Worm (Caenorhabditis elegans): ENCODE measurements around the gene mtp-18.

mtp-18 gene

DNA sequence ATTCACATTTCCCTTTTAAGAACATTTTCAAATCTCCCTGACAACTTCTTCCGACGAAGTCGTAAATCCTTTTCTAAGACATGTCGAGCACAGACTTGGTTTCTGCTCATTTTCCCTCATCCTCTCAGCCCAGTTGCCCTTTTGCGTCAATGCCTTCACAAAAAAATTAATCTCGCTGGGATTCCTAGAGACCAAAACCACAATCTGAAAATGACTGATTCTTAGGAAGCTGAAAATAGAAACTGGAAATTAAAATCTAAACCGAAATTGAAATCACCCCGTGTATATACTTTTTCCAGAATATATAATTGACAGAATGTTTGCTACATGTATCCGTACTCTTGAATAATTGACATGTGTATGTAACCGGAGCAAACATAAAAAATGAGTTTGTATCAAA is 40.8 kb upstream of the mtp-18 start:
- TF ChIP-seq lin-14 (GFP tag; optimal IDR thresholded peaks at IDR 0.05): peak; percentile 5
- peak; percentile 83 for TF ChIP-seq dsc-1 (tag; optimal IDR thresholded peaks at IDR 0.05)
- peak; percentile 25 for TF ChIP-seq nhr-47 (tag; optimal IDR thresholded peaks at IDR 0.05)
- no peak for TF ChIP-seq sox-4 (tag; optimal IDR thresholded peaks at IDR 0.05)
- TF ChIP-seq fkh-8 (tag; optimal IDR thresholded peaks at IDR 0.05): peak; percentile 61
- TF ChIP-seq pax-3 (tag; optimal IDR thresholded peaks at IDR 0.05): no peak
- TF ChIP-seq fkh-10 (GFP tag; optimal IDR thresholded peaks at IDR 0.05): no peak
- no peak for TF ChIP-seq nhr-85 (tag)
- no peak for TF ChIP-seq ztf-4 (tag; optimal IDR thresholded peaks at IDR 0.05)
- TF ChIP-seq ceh-8 (GFP tag; optimal IDR thresholded peaks at IDR 0.05): no peak
- peak; percentile 11 for TF ChIP-seq nhr-71 (tag; optimal IDR thresholded peaks at IDR 0.05)

DNA sequence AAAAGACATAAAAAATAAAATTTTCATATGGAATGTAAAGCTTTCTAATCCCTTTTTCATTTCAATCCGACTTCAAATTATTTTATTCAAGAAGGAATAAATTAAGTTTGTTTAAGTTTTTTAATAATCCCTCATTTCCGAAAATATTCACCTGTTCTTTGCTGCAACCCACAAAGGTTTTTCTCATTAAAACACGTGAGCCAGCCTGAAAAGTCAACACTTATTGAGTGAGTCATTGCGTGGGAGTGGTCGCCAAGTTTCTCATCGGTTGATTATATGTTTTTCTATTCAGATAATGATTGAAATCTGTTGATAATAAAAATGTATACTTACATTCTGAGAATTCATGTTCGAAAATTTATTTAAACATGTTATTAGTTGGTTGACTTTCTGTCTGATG is 39.3 kb upstream of the mtp-18 start:
- TF ChIP-seq jun-1 (tag; optimal IDR thresholded peaks at IDR 0.05) (no peak), nhr-76 (tag; optimal IDR thresholded peaks at IDR 0.05) (no peak), lin-39 (tag; optimal IDR thresholded peaks at IDR 0.05) (no peak), nhr-19 (GFP tag; conservative IDR thresholded peaks at IDR 0.05) (no peak), ztf-4 (tag; optimal IDR thresholded peaks at IDR 0.05) (no peak), tlp-1 (tag; optimal IDR thresholded peaks at IDR 0.05) (no peak), hlh-17 (GFP tag; optimal IDR thresholded peaks at IDR 0.05; ENCODE audit: borderline replicate concordance) (no peak), hpl-2 (GFP tag; optimal IDR thresholded peaks at IDR 0.05) (no peak), rnt-1 (tag; optimal IDR thresholded peaks at IDR 0.05) (no peak), fkh-8 (tag; optimal IDR thresholded peaks at IDR 0.05) (peak; percentile 88), nhr-20 (tag; optimal IDR thresholded peaks at IDR 0.05) (peak; percentile 2), skn-1 (tag; optimal IDR thresholded peaks at IDR 0.05) (no peak), elt-3 (tag; optimal IDR thresholded peaks at IDR 0.05) (no peak), nhr-84 (tag; optimal IDR thresholded peaks at IDR 0.05) (no peak), dpl-1 (GFP tag; optimal IDR thresholded peaks at IDR 0.05) (no peak), nhr-237 (tag; optimal IDR thresholded peaks at IDR 0.05) (no peak), pag-3 (tag; optimal IDR thresholded peaks at IDR 0.05; ENCODE audit: borderline replicate concordance, insufficient read depth) (no peak), ztf-11 (tag; optimal IDR thresholded peaks at IDR 0.05) (no peak), unc-62 (GFP tag; optimal IDR thresholded peaks at IDR 0.05) (no peak), ceh-8 (GFP tag; optimal IDR thresholded peaks at IDR 0.05) (no peak), nhr-77 (tag; optimal IDR thresholded peaks at IDR 0.05) (no peak), mdl-1 (tag; optimal IDR thresholded peaks at IDR 0.05) (no peak), lsy-2 (tag; optimal IDR thresholded peaks at IDR 0.05) (no peak), lin-14 (GFP tag; optimal IDR thresholded peaks at IDR 0.05) (peak; percentile 11), sptf-1 (tag; optimal IDR thresholded peaks at IDR 0.05) (no peak), nhr-71 (tag; optimal IDR thresholded peaks at IDR 0.05) (peak; percentile 52), hlh-4 (tag; optimal IDR thresholded peaks at IDR 0.05) (no peak), Y116A8C.19 (tag; optimal IDR thresholded peaks at IDR 0.05; ENCODE audit: borderline replicate concordance) (no peak), grh-1 (GFP tag; IDR thresholded peaks at IDR 0.05) (no peak), zag-1 (tag; optimal IDR thresholded peaks at IDR 0.05) (no peak), irx-1 (tag; optimal IDR thresholded peaks at IDR 0.05) (no peak), dsc-1 (tag; optimal IDR thresholded peaks at IDR 0.05) (peak; percentile 59), unc-86 (tag; optimal IDR thresholded peaks at IDR 0.05) (no peak), ceh-82 (tag; optimal IDR thresholded peaks at IDR 0.05) (no peak), nhr-47 (tag; optimal IDR thresholded peaks at IDR 0.05) (peak; percentile 39), C16A3.4 (tag; optimal IDR thresholded peaks at IDR 0.05) (no peak), snpc-4 (tag; optimal IDR thresholded peaks at IDR 0.05) (no peak), aha-1 (tag; optimal IDR thresholded peaks at IDR 0.05) (no peak), pax-3 (tag; optimal IDR thresholded peaks at IDR 0.05) (no peak), sox-4 (tag; optimal IDR thresholded peaks at IDR 0.05) (peak; percentile 43), mef-2 (tag; optimal IDR thresholded peaks at IDR 0.05) (no peak), aly-2 (tag; optimal IDR thresholded peaks at IDR 0.05) (no peak)
